Fruit fly (Drosophila melanogaster) whole organism, wandering third instar larva: ENCODE results near the gene CG43925.

Experiments used
- CG32264 ChIP-seq: fragments of 200-800 bp; sonication (Bioruptor generic); optimal IDR thresholded peaks from 2 replicates; lab custom pipeline; 2016; ENCODE audit warnings: missing biosample characterization, missing genetic modification characterization
- CrebA ChIP-seq: fragments of 200-800 bp; sonication (Bioruptor generic); optimal IDR thresholded peaks from 2 replicates; lab custom pipeline; 2016; ENCODE audit warnings: missing biosample characterization, mild to moderate bottlenecking, missing genetic modification characterization, borderline replicate concordance
- Dfd ChIP-seq: fragments of >200 bp; optimal IDR thresholded peaks from 2 replicates; lab custom pipeline; 2017; ENCODE audit warnings: missing biosample characterization, missing genetic modification characterization
- HLH106 ChIP-seq: fragments of 200-800 bp; optimal IDR thresholded peaks from 3 replicates; lab custom pipeline; 2019; ENCODE audit warnings: missing biosample characterization, mild to moderate bottlenecking, missing genetic modification characterization, moderate library complexity
- Hr78 ChIP-seq: fragments of >200 bp; optimal IDR thresholded peaks from 2 replicates; lab custom pipeline; 2017; ENCODE audit warnings: missing biosample characterization, missing genetic modification characterization
- Sp1 ChIP-seq: fragments of 200-800 bp; sonication (Bioruptor generic); optimal IDR thresholded peaks from 3 replicates; lab custom pipeline; 2019; ENCODE audit warnings: missing biosample characterization, mild to moderate bottlenecking, missing genetic modification characterization, moderate library complexity
- br ChIP-seq: fragments of 200-800 bp; sonication (Bioruptor generic); optimal IDR thresholded peaks from 2 replicates; lab custom pipeline; 2016; ENCODE audit warnings: missing biosample characterization, missing genetic modification characterization
- brk ChIP-seq: fragments of 200-800 bp; sonication (Bioruptor generic); optimal IDR thresholded peaks from 2 replicates; lab custom pipeline; 2016; ENCODE audit warnings: missing biosample characterization, mild to moderate bottlenecking, missing genetic modification characterization
- fru ChIP-seq: fragments of 200-800 bp; sonication (Bioruptor generic); optimal IDR thresholded peaks from 3 replicates; lab custom pipeline; 2016; ENCODE audit warnings: missing biosample characterization, mild to moderate bottlenecking, missing genetic modification characterization
- h ChIP-seq: fragments of 200-800 bp; sonication (Bioruptor generic); optimal IDR thresholded peaks from 3 replicates; lab custom pipeline; 2016; ENCODE audit warnings: missing biosample characterization, mild to moderate bottlenecking, missing genetic modification characterization
- pan ChIP-seq: fragments of >200 bp; optimal IDR thresholded peaks from 2 replicates; lab custom pipeline; 2017
- rgr ChIP-seq: fragments of 200-800 bp; sonication (Bioruptor generic); optimal IDR thresholded peaks from 3 replicates; lab custom pipeline; 2016; ENCODE audit warnings: missing biosample characterization, mild to moderate bottlenecking, missing genetic modification characterization

dm6 chr2L:13205256-13205655 lies 29.0 kb downstream of the CG43925 start:
- TF ChIP-seq fru (GFP tag; lab: Kevin White, UChicago): peak; percentile 21
- TF ChIP-seq CG32264 (GFP tag; lab: Kevin White, UChicago): no peak
- peak; percentile 70 for TF ChIP-seq h (GFP tag; lab: Kevin White, UChicago)
- peak; percentile 15 for TF ChIP-seq Sp1 (GFP tag; lab: Kevin White, UChicago)
- TF ChIP-seq HLH106 (tag; lab: Kevin White, UChicago): peak; percentile 22
- peak; percentile 52 for TF ChIP-seq br (GFP tag; lab: Kevin White, UChicago)
- no peak for TF ChIP-seq brk (GFP tag; lab: Kevin White, UChicago)
- no peak for TF ChIP-seq Dfd (GFP tag; lab: Kevin White, UChicago)
- no peak for TF ChIP-seq pan
- TF ChIP-seq CrebA (GFP tag; lab: Kevin White, UChicago): no peak
- peak; percentile 21 for TF ChIP-seq rgr (GFP tag; lab: Kevin White, UChicago)
- no peak for TF ChIP-seq Hr78 (GFP tag; lab: Kevin White, UChicago)
